Worm (Caenorhabditis elegans): ENCODE results near the gene F10C1.8.

ce11 chrII:5747312-5747711 is 7.0 kb upstream of the F10C1.8 start:
- TF ChIP-seq nhr-237 (tag; optimal IDR thresholded peaks at IDR 0.05) = no peak
- no peak for TF ChIP-seq Y5F2A.4 (GFP tag; optimal IDR thresholded peaks at IDR 0.05)
